Fruit fly (Drosophila melanogaster): Measurements from ENCODE around the gene CG17959.

dm6 chrX:2943086-2943485, 3.8 kb upstream of the CG17959 start, which contains the start of gene CG14422:
- no peak for TF ChIP-seq bab1 (GFP tag; optimal IDR thresholded peaks at IDR 0.05)
- TF ChIP-seq toe (GFP tag; optimal IDR thresholded peaks at IDR 0.05): no peak
- TF ChIP-seq CG7101 (tag; optimal IDR thresholded peaks at IDR 0.05): no peak
- no peak for TF ChIP-seq Mnt (GFP tag; optimal IDR thresholded peaks at IDR 0.05)
